Fruit fly (Drosophila melanogaster) whole organism, embryonic: ENCODE results near the gene Agpat3.

ENCODE experiments used
- CG12299 ChIP-seq: fragments of 200-800 bp; sonication (Bioruptor generic); optimal IDR thresholded peaks from 2 replicates; lab custom pipeline; 2018; ENCODE audit warnings: missing biosample characterization, mild to moderate bottlenecking, missing genetic modification characterization
- CG16863 ChIP-seq: fragments of 200-800 bp; sonication (Bioruptor generic); optimal IDR thresholded peaks from 3 replicates; lab custom pipeline; 2016; ENCODE audit warnings: missing biosample characterization, missing genetic modification characterization
- CG3065 ChIP-seq: fragments of 200-800 bp; sonication (Bioruptor generic); optimal IDR thresholded peaks from 2 replicates; lab custom pipeline; 2016; ENCODE audit warnings: missing biosample characterization, missing genetic modification characterization
- CG34376 ChIP-seq: fragments of 200-800 bp; sonication (Bioruptor generic); optimal IDR thresholded peaks from 2 replicates; lab custom pipeline; 2018; ENCODE audit warnings: missing biosample characterization, mild to moderate bottlenecking, missing genetic modification characterization
- CG8359 ChIP-seq: fragments of 200-800 bp; sonication (Bioruptor generic); optimal IDR thresholded peaks from 2 replicates; lab custom pipeline; 2017; ENCODE audit warnings: missing biosample characterization, mild to moderate bottlenecking, missing genetic modification characterization, borderline replicate concordance
- Meics ChIP-seq: fragments of 200-800 bp; sonication (Bioruptor generic); optimal IDR thresholded peaks from 2 replicates; lab custom pipeline; 2017; ENCODE audit warnings: missing biosample characterization, mild to moderate bottlenecking, missing genetic modification characterization
- Oli ChIP-seq: fragments of 200-800 bp; sonication (Bioruptor generic); optimal IDR thresholded peaks from 2 replicates; lab custom pipeline; 2018; ENCODE audit warnings: missing biosample characterization, mild to moderate bottlenecking, missing genetic modification characterization, moderate library complexity
- ase ChIP-seq: fragments of 200-800 bp; sonication (Bioruptor generic); IDR thresholded peaks from 3 replicates; pipeline ENCODE4 v1.3.6; 2022; ENCODE audit warnings: missing biosample characterization, missing genetic modification characterization
- fru ChIP-seq: fragments of >200 bp; optimal IDR thresholded peaks from 2 replicates; lab custom pipeline; 2017
- psq ChIP-seq: fragments of 200-800 bp; sonication (Bioruptor generic); optimal IDR thresholded peaks from 2 replicates; lab custom pipeline; 2017; ENCODE audit warnings: missing biosample characterization, missing genetic modification characterization
- slou ChIP-seq: fragments of 200-800 bp; sonication (Bioruptor generic); optimal IDR thresholded peaks from 3 replicates; lab custom pipeline; 2016; ENCODE audit warnings: missing biosample characterization, missing genetic modification characterization
- sob ChIP-seq: fragments of 200-800 bp; sonication (Bioruptor generic); IDR thresholded peaks from 2 replicates; pipeline ENCODE4 v1.3.6; 2022; ENCODE audit warnings: missing biosample characterization, missing genetic modification characterization
- tgo ChIP-seq: fragments of 200-800 bp; sonication (Bioruptor generic); IDR thresholded peaks from 3 replicates; pipeline ENCODE4 v1.3.6; 2022; ENCODE audit warnings: missing biosample characterization, missing genetic modification characterization

dm6 chr3L:16357187-16357728 lies 28.5 kb downstream of the Agpat3 start:
- TF ChIP-seq CG12299 (tag; lab: Kevin White, UChicago) (no peak), ase (GFP tag; lab: Robert Waterston, UW) (no peak), CG16863 (no peak), Oli (no peak), CG3065 (GFP tag; lab: Kevin White, UChicago) (no peak), Meics (no peak), psq (GFP tag; lab: Kevin White, UChicago) (no peak), CG8359 (GFP tag; lab: Kevin White, UChicago) (no peak), CG34376 (GFP tag; lab: Kevin White, UChicago) (no peak), tgo (GFP tag; lab: Robert Waterston, UW) (no peak), fru (lab: Kevin White, UChicago) (no peak), slou (GFP tag; lab: Kevin White, UChicago) (no peak), sob (GFP tag; lab: Robert Waterston, UW) (no peak)
